Fruit fly (Drosophila melanogaster) Kc167 (cell line): ENCODE measurements around the gene Rexo5.

Source experiments
- h ChIP-seq: fragments of >200 bp; optimal IDR thresholded peaks from 3 replicates; lab custom pipeline; 2018; ENCODE audit warnings: missing external identifiers
- ttk ChIP-seq: sonication (Bioruptor generic); optimal IDR thresholded peaks from 2 replicates; lab custom pipeline; 2017; ENCODE audit warnings: missing external identifiers

dm6 chr3L:6577313-6577852 lies 26.1 kb upstream of the Rexo5 start:
- TF ChIP-seq ttk (lab: Kevin White, UChicago) (no peak), h (no peak)
